Worm (Caenorhabditis elegans) whole organism, young adult: ENCODE measurements around the gene spat-3.

Source experiments
- B0261.1 ChIP-seq: sonication (generic microtip); optimal IDR thresholded peaks from 2 replicates; lab custom pipeline; 2016; ENCODE audit warnings: mild to moderate bottlenecking, missing genetic modification characterization, moderate library complexity, missing compliant biosample characterization
- C06A6.2 ChIP-seq: fragments of 200-800 bp; sonication (Bioruptor generic); conservative IDR thresholded peaks from 2 replicates; pipeline ENCODE4 v1.3.6; 2022; ENCODE audit warnings: missing genetic modification characterization, missing compliant biosample characterization
- F10E7.11 ChIP-seq: sonication (generic microtip); optimal IDR thresholded peaks from 2 replicates; lab custom pipeline; 2017; ENCODE audit warnings: mild to moderate bottlenecking, missing genetic modification characterization, moderate library complexity, missing compliant biosample characterization
- F52B5.7 ChIP-seq: sonication (generic microtip); optimal IDR thresholded peaks from 2 replicates; lab custom pipeline; 2016; ENCODE audit warnings: mild to moderate bottlenecking, missing genetic modification characterization, missing compliant biosample characterization
- F57A8.1 ChIP-seq: fragments of 200-800 bp; sonication (Bioruptor generic); optimal IDR thresholded peaks from 2 replicates; lab custom pipeline; 2018; ENCODE audit warnings: mild to moderate bottlenecking, missing genetic modification characterization, moderate library complexity, missing compliant biosample characterization
- F57C9.4 ChIP-seq: sonication (generic microtip); optimal IDR thresholded peaks from 2 replicates; lab custom pipeline; 2017; ENCODE audit warnings: mild to moderate bottlenecking, missing genetic modification characterization, missing compliant biosample characterization
- Y53G8AR.9 ChIP-seq: fragments of 200-800 bp; sonication (Bioruptor generic); conservative IDR thresholded peaks from 2 replicates; pipeline ENCODE4 v1.3.6; 2022; ENCODE audit warnings: missing genetic modification reagents, missing genetic modification characterization, missing compliant biosample characterization
- Y79H2A.3 ChIP-seq: fragments of 200-800 bp; sonication (Bioruptor generic); conservative IDR thresholded peaks from 2 replicates; pipeline ENCODE4 v1.3.6; 2022; ENCODE audit warnings: missing genetic modification reagents, missing genetic modification characterization, missing compliant biosample characterization
- Y95B8A.8 ChIP-seq: fragments of 200-800 bp; sonication (Bioruptor generic); IDR thresholded peaks from 2 replicates; pipeline ENCODE4 v1.3.6; 2022; ENCODE audit warnings: missing genetic modification reagents, missing genetic modification characterization, missing compliant biosample characterization
- atf-7 ChIP-seq: sonication (generic microtip); optimal IDR thresholded peaks from 2 replicates; lab custom pipeline; 2017; ENCODE audit warnings: mild to moderate bottlenecking, missing genetic modification characterization, missing compliant biosample characterization
- attf-3 ChIP-seq: fragments of 200-800 bp; sonication (Bioruptor generic); conservative IDR thresholded peaks from 2 replicates; pipeline ENCODE4 v1.3.6; 2022; ENCODE audit warnings: missing genetic modification reagents, missing genetic modification characterization, missing compliant biosample characterization
- bed-2 ChIP-seq: fragments of 200-800 bp; sonication (Bioruptor generic); IDR thresholded peaks from 2 replicates; pipeline ENCODE4 v1.3.6; 2022; ENCODE audit warnings: missing genetic modification reagents, missing genetic modification characterization, missing compliant biosample characterization
- ccch-3 ChIP-seq: fragments of 200-800 bp; sonication (Bioruptor generic); optimal IDR thresholded peaks from 2 replicates; lab custom pipeline; 2018; ENCODE audit warnings: mild to moderate bottlenecking, missing genetic modification characterization, missing compliant biosample characterization
- ceh-27 ChIP-seq: fragments of 200-800 bp; sonication (Bioruptor generic); optimal IDR thresholded peaks from 2 replicates; lab custom pipeline; 2018; ENCODE audit warnings: mild to moderate bottlenecking, missing genetic modification characterization, moderate library complexity, missing compliant biosample characterization
- ceh-79 ChIP-seq: sonication (generic microtip); optimal IDR thresholded peaks from 2 replicates; lab custom pipeline; 2017; ENCODE audit warnings: mild to moderate bottlenecking, missing genetic modification characterization, missing compliant biosample characterization
- die-1 ChIP-seq: sonication (generic microtip); optimal IDR thresholded peaks from 2 replicates; lab custom pipeline; 2016; ENCODE audit warnings: missing genotype, mild to moderate bottlenecking, missing genetic modification characterization, missing compliant biosample characterization
- dpff-1 ChIP-seq: sonication (generic microtip); optimal IDR thresholded peaks from 2 replicates; lab custom pipeline; 2017; ENCODE audit warnings: mild to moderate bottlenecking, missing genetic modification characterization, missing compliant biosample characterization
- egl-44 ChIP-seq: fragments of 200-800 bp; sonication (Bioruptor generic); IDR thresholded peaks from 2 replicates; pipeline ENCODE4 v1.3.6; 2022; ENCODE audit warnings: missing genetic modification reagents, missing genetic modification characterization, missing compliant biosample characterization
- egrh-3 ChIP-seq: fragments of 200-800 bp; sonication (Bioruptor generic); IDR thresholded peaks from 2 replicates; pipeline ENCODE4 v1.3.6; 2022; ENCODE audit warnings: missing genetic modification reagents, missing genetic modification characterization, missing compliant biosample characterization
- ekl-4 ChIP-seq: fragments of 200-800 bp; sonication (Bioruptor generic); IDR thresholded peaks from 2 replicates; pipeline ENCODE4 v1.3.6; 2022; ENCODE audit warnings: missing genetic modification reagents, missing genetic modification characterization, missing compliant biosample characterization
- gei-17 ChIP-seq: fragments of 200-800 bp; sonication (Bioruptor generic); optimal IDR thresholded peaks from 2 replicates; lab custom pipeline; 2018; ENCODE audit warnings: mild to moderate bottlenecking, missing genetic modification characterization, missing compliant biosample characterization
- him-1 ChIP-seq: sonication (generic microtip); optimal IDR thresholded peaks from 2 replicates; lab custom pipeline; 2016; ENCODE audit warnings: missing genotype, missing genetic modification reagents, missing genetic modification characterization, missing compliant biosample characterization
- hmg-1.2 ChIP-seq: fragments of 200-800 bp; sonication (Bioruptor generic); IDR thresholded peaks from 2 replicates; pipeline ENCODE4 v1.3.6; 2022; ENCODE audit warnings: missing genetic modification reagents, missing genetic modification characterization, missing compliant biosample characterization
- hmg-20 ChIP-seq: fragments of 200-800 bp; sonication (Bioruptor generic); IDR thresholded peaks from 2 replicates; pipeline ENCODE4 v1.3.6; 2022; ENCODE audit warnings: missing genetic modification reagents, missing genetic modification characterization, missing compliant biosample characterization
- hrde-1 ChIP-seq: sonication (generic microtip); optimal IDR thresholded peaks from 2 replicates; lab custom pipeline; 2016; ENCODE audit warnings: missing genetic modification characterization, mild to moderate bottlenecking, missing compliant biosample characterization, moderate library complexity, missing genotype, missing genetic modification reagents, borderline replicate concordance
- lin-26 ChIP-seq: fragments of 200-800 bp; sonication (Bioruptor generic); IDR thresholded peaks from 2 replicates; pipeline ENCODE4 v1.3.6; 2022; ENCODE audit warnings: missing genetic modification reagents, missing genetic modification characterization, missing compliant biosample characterization
- lin-35 ChIP-seq, 3 experiments: fragments of 150-350 bp in 2 of 3; sonication (generic microtip) in 1 of 3; optimal IDR thresholded peaks; 2 replicates each; lab custom pipeline; 2014 to 2018; ENCODE audit warnings: missing biosample characterization in 3 of 3, missing genetic modification characterization in 3 of 3, missing genetic modification reagents in 3 of 3
- lir-1 ChIP-seq: fragments of 200-800 bp; sonication (Bioruptor generic); conservative IDR thresholded peaks from 2 replicates; pipeline ENCODE4 v1.3.6; 2022; ENCODE audit warnings: missing genetic modification reagents, missing genetic modification characterization, missing compliant biosample characterization
- lsl-1 ChIP-seq: fragments of 200-800 bp; sonication (Bioruptor generic); optimal IDR thresholded peaks from 2 replicates; lab custom pipeline; 2018; ENCODE audit warnings: mild to moderate bottlenecking, missing genetic modification characterization, moderate library complexity, missing compliant biosample characterization
- madf-6 ChIP-seq: fragments of 200-800 bp; sonication (Bioruptor generic); IDR thresholded peaks from 2 replicates; pipeline ENCODE4 v1.3.6; 2022; ENCODE audit warnings: missing genetic modification reagents, missing genetic modification characterization, missing compliant biosample characterization
- mxl-1 ChIP-seq: sonication (generic microtip); optimal IDR thresholded peaks from 2 replicates; lab custom pipeline; 2016; ENCODE audit warnings: missing genetic modification characterization, missing compliant biosample characterization
- pbrm-1 ChIP-seq: fragments of 200-800 bp; sonication (Bioruptor generic); IDR thresholded peaks from 2 replicates; pipeline ENCODE4 v1.3.6; 2022; ENCODE audit warnings: missing genetic modification reagents, missing genetic modification characterization, missing compliant biosample characterization
- repo-1 ChIP-seq: sonication (generic microtip); optimal IDR thresholded peaks from 2 replicates; lab custom pipeline; 2017; ENCODE audit warnings: mild to moderate bottlenecking, missing genetic modification characterization, missing compliant biosample characterization
- rpc-1 ChIP-seq, 2 experiments: fragments of 150-350 bp in 1 of 2; sonication (generic microtip) in 1 of 2; optimal IDR thresholded peaks; 2 replicates each; lab custom pipeline; 2014 to 2018; ENCODE audit warnings: missing biosample characterization in 1 of 2, missing genetic modification characterization in 1 of 2, missing genetic modification reagents in 1 of 2, missing genotype in 1 of 2
- snpc-1.3 ChIP-seq: sonication (generic microtip); optimal IDR thresholded peaks from 2 replicates; lab custom pipeline; 2017; ENCODE audit warnings: missing genetic modification characterization, mild to moderate bottlenecking, missing compliant biosample characterization, antibody characterized with exemption, moderate library complexity, missing genotype, missing genetic modification reagents; ENCODE audit not compliant: insufficient read depth
- snpc-4 ChIP-seq, 5 experiments: fragments of 150-350 bp in 1 of 5; sonication (generic microtip) in 4 of 5; optimal IDR thresholded peaks; 2 replicates each; lab custom pipeline; 2014 to 2018; ENCODE audit warnings: missing genetic modification characterization in 5 of 5, missing biosample characterization in 3 of 5, antibody characterized with exemption in 2 of 5, mild to moderate bottlenecking in 2 of 5, missing compliant biosample characterization in 2 of 5, missing genotype in 2 of 5, moderate library complexity in 2 of 5, missing genetic modification reagents in 1 of 5
- tbp1 ChIP-seq: fragments of 200-800 bp; sonication (Bioruptor generic); optimal IDR thresholded peaks from 2 replicates; lab custom pipeline; 2018; ENCODE audit warnings: mild to moderate bottlenecking, missing genetic modification characterization, missing compliant biosample characterization
- zfh-2 ChIP-seq: fragments of 200-800 bp; sonication (Bioruptor generic); conservative IDR thresholded peaks from 2 replicates; pipeline ENCODE4 v1.3.6; 2022; ENCODE audit warnings: missing genetic modification reagents, missing genetic modification characterization, missing compliant biosample characterization
- ztf-18 ChIP-seq: sonication (generic microtip); optimal IDR thresholded peaks from 2 replicates; lab custom pipeline; 2016; ENCODE audit warnings: missing genotype, mild to moderate bottlenecking, missing genetic modification characterization, missing compliant biosample characterization
- ztf-22 ChIP-seq: fragments of 200-800 bp; sonication (Bioruptor generic); optimal IDR thresholded peaks from 2 replicates; lab custom pipeline; 2018; ENCODE audit warnings: mild to moderate bottlenecking, missing genetic modification characterization, moderate library complexity, missing compliant biosample characterization
- ztf-3 ChIP-seq: fragments of 200-800 bp; sonication (Bioruptor generic); optimal IDR thresholded peaks from 2 replicates; lab custom pipeline; 2018; ENCODE audit warnings: mild to moderate bottlenecking, missing genetic modification characterization, missing compliant biosample characterization
- ztf-6 ChIP-seq: fragments of 200-800 bp; sonication (Bioruptor generic); IDR thresholded peaks from 2 replicates; pipeline ENCODE4 v1.3.6; 2022; ENCODE audit warnings: missing genetic modification reagents, missing genetic modification characterization, missing compliant biosample characterization

Gene spat-3

DNA sequence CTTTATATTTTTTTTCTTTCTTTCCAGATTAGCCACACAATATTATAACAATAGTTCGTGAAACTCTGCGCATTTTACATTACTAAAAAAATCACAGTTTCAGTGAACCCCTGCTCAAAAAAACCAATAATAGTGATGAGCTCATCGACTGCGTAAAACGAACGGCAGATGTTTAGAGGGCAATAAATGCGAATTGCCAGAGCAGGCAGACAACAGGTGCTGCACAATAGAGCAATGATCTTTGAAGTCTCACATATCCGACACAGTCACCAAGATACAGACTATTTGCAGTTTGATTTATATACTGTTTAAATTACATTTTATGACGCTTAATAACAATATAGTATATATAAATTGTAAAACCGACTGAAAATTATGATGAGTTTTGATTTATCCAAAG, 3.9 kb upstream of the spat-3 start:
- no peak for TF ChIP-seq mxl-1 (tag; lab: Kevin White, UChicago)

DNA sequence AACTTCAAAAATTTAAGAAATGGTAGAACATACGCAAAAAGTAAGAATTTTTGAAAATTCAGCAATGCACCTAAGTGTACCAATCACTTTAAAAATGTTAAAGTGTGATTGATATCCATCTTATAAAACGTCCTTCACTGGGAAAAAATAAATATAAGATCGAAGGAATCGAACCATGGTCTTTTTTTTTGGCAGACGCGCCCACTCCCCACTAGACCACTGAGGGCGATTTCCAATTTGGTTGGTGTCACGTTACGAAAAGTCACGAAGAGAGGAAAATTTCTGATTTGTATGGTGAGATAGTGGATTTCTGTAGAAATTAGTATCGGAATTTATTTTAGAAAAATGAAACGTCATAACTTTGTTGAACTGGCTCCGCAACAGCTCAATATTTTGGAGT, 1.6 kb upstream of the spat-3 start:
- peak; percentile 72; the same call in 1 of the 2 replicates for TF ChIP-seq lin-26 (GFP tag; lab: Robert Waterston, UW)
- peak; percentile 63 for TF ChIP-seq snpc-1.3 (tag; lab: Kevin White, UChicago)
- peak; percentile 57 for TF ChIP-seq rpc-1 (optimal IDR thresholded peaks at IDR 0.05; lab: Kevin White, UChicago)
- peak; percentile 87 for TF ChIP-seq rpc-1 (tag; optimal IDR thresholded peaks at IDR 0.05; lab: Kevin White, UChicago)
- TF ChIP-seq B0261.1 (tag; lab: Kevin White, UChicago) = peak; percentile 65
- no peak for TF ChIP-seq C06A6.2 (GFP tag; lab: Robert Waterston, UW)
- peak; percentile 83 for TF ChIP-seq tbp1 (GFP tag; lab: Kevin White, UChicago)
- peak; percentile 16 for TF ChIP-seq ztf-18 (tag; lab: Kevin White, UChicago)
- TF ChIP-seq hmg-1.2 (GFP tag; lab: Robert Waterston, UW) = peak; percentile 22; the same call in 1 of the 2 replicates
- TF ChIP-seq die-1 = peak; percentile 54
- TF ChIP-seq repo-1 (tag; lab: Kevin White, UChicago) = no peak
- TF ChIP-seq snpc-4 (GFP tag; optimal IDR thresholded peaks at IDR 0.05; lab: Kevin White, UChicago) = no peak
- TF ChIP-seq snpc-4 (tag; optimal IDR thresholded peaks at IDR 0.05; lab: Kevin White, UChicago) = peak in 1 of 4 experiments; percentile 48
- no peak for TF ChIP-seq hrde-1 (tag; lab: Kevin White, UChicago)
- peak; percentile 58 for TF ChIP-seq him-1 (tag; lab: Kevin White, UChicago)
- TF ChIP-seq, all 124 proteins: peak for 10

DNA sequence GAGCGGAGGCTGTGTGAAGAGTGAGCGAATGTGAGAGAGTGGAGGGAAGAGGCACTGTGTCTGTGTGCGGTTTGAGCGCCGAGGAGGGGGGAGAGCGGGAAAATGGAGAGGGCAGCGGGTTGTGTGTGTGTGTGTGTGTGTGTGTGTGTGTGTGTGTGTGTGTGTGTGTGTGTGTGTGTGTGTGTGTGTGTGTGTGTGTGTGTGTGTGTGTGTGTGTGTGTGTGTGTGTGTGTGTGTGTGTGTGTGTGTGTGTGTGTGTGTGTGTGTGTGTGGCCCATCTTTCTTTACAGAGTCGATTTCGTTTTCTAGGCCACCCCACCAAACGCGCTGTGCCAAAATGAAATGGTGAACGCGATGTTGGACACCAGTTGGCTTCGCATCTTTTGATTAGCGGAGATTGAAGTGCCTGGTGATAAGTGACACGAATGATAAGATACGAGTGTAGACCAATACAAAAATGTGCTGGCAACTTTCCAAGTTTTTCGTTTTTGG, 707 bp upstream of the spat-3 start:
- TF ChIP-seq lir-1 (GFP tag; lab: Robert Waterston, UW) (peak; percentile 99), F10E7.11 (tag; lab: Kevin White, UChicago) (peak; percentile 80), dpff-1 (peak; percentile 65), Y53G8AR.9 (GFP tag; lab: Robert Waterston, UW) (peak; percentile 88), ceh-79 (tag; lab: Kevin White, UChicago) (peak; percentile 72), ztf-3 (peak; percentile 100), madf-6 (GFP tag; lab: Robert Waterston, UW) (0 out of 2 replicates have a peak, but pooled peaks have one; percentile 46), atf-7 (peak; percentile 94), hmg-1.2 (GFP tag; lab: Robert Waterston, UW) (peak; percentile 88), egrh-3 (peak; percentile 98), Y79H2A.3 (GFP tag; lab: Robert Waterston, UW) (0 out of 2 replicates have a peak, but pooled peaks have one; percentile 48), pbrm-1 (peak; percentile 64), hmg-20 (GFP tag; lab: Robert Waterston, UW) (peak; percentile 31; the same call in 1 of the 2 replicates), F57C9.4 (tag; lab: Kevin White, UChicago) (peak; percentile 68), attf-3 (GFP tag; lab: Robert Waterston, UW) (0 out of 2 replicates have a peak, but pooled peaks have one; percentile 41), zfh-2 (peak; percentile 99), gei-17 (GFP tag; lab: Kevin White, UChicago) (peak; percentile 81), tbp1 (GFP tag; lab: Kevin White, UChicago) (peak; percentile 70), F57A8.1 (peak; percentile 64), repo-1 (tag; lab: Kevin White, UChicago) (peak; percentile 90), lin-26 (GFP tag; lab: Robert Waterston, UW) (peak; percentile 66; the same call in 1 of the 2 replicates), ztf-6 (GFP tag; lab: Robert Waterston, UW) (peak; percentile 61; the same call in 1 of the 2 replicates), ekl-4 (GFP tag; lab: Robert Waterston, UW) (peak; percentile 85), lsl-1 (GFP tag; lab: Kevin White, UChicago) (peak; percentile 22), ceh-27 (GFP tag; lab: Kevin White, UChicago) (peak; percentile 89), egl-44 (GFP tag; lab: Robert Waterston, UW) (peak; percentile 78), lin-35 (GFP tag; optimal IDR thresholded peaks at IDR 0.05; lab: Kevin White, UChicago) (peak in 1 of 3 experiments; percentile 54), F52B5.7 (tag; lab: Kevin White, UChicago) (peak; percentile 85), ccch-3 (GFP tag; lab: Kevin White, UChicago) (peak; percentile 17), ztf-22 (GFP tag; lab: Kevin White, UChicago) (peak; percentile 90), bed-2 (GFP tag; lab: Robert Waterston, UW) (0 out of 2 replicates have a peak, but pooled peaks have one; percentile 44), Y95B8A.8 (GFP tag; lab: Robert Waterston, UW) (peak; percentile 66; the same call in 1 of the 2 replicates)
